Worm (Caenorhabditis elegans): ENCODE measurements around the gene mom-1.

- no peak for TF ChIP-seq ama-1 (optimal IDR thresholded peaks at IDR 0.05)
- no peak for TF ChIP-seq ceh-28 (tag; optimal IDR thresholded peaks at IDR 0.05)
- TF ChIP-seq nhr-237 (tag; optimal IDR thresholded peaks at IDR 0.05) = no peak
- no peak for TF ChIP-seq fkh-10 (GFP tag; optimal IDR thresholded peaks at IDR 0.05)
- no peak for TF ChIP-seq ceh-20 (GFP tag; IDR thresholded peaks at IDR 0.05)
- no peak for TF ChIP-seq lsy-2 (tag; optimal IDR thresholded peaks at IDR 0.05)
- TF ChIP-seq lin-38 (GFP tag; IDR thresholded peaks at IDR 0.05) = no peak
- TF ChIP-seq pha-4 (GFP tag; IDR thresholded peaks at IDR 0.05) = no peak
- TF ChIP-seq pha-4 (tag; optimal IDR thresholded peaks at IDR 0.05) = no peak
- TF ChIP-seq F44E2.7 (GFP tag; IDR thresholded peaks at IDR 0.05) = no peak
Observed at ce11 chrX:6256430-6256829, 36.5 kb upstream of the mom-1 start.

Data from whole organism, L4 larva.